Worm (Caenorhabditis elegans) whole organism, L3 larva: ENCODE results near the gene cutl-24.

ENCODE experiments used
- R02D3.7 ChIP-seq: fragments of 150-350 bp; optimal IDR thresholded peaks from 2 replicates; lab custom pipeline; 2014; ENCODE audit warnings: missing biosample characterization, missing genetic modification characterization
- ZK546.5 ChIP-seq: sonication (generic microtip); optimal IDR thresholded peaks from 2 replicates; lab custom pipeline; 2017; ENCODE audit warnings: missing biosample characterization, missing genetic modification characterization
- aly-2 ChIP-seq: fragments of 150-350 bp; optimal IDR thresholded peaks from 2 replicates; lab custom pipeline; 2014; ENCODE audit warnings: missing biosample characterization, missing genetic modification characterization
- ama-1 ChIP-seq: fragments of 150-350 bp; optimal IDR thresholded peaks from 2 replicates; lab custom pipeline; 2018
- ceh-16 ChIP-seq: sonication (generic microtip); optimal IDR thresholded peaks from 2 replicates; lab custom pipeline; 2017; ENCODE audit warnings: missing biosample characterization, missing genetic modification characterization
- ceh-28 ChIP-seq: fragments of 150-350 bp; optimal IDR thresholded peaks from 2 replicates; lab custom pipeline; 2014; ENCODE audit warnings: missing biosample characterization, missing genetic modification reagents, missing genetic modification characterization
- ceh-82 ChIP-seq: fragments of 150-350 bp; optimal IDR thresholded peaks from 2 replicates; lab custom pipeline; 2014; ENCODE audit warnings: missing biosample characterization, missing genetic modification characterization
- ceh-9 ChIP-seq: sonication (generic microtip); optimal IDR thresholded peaks from 2 replicates; lab custom pipeline; 2018; ENCODE audit warnings: missing biosample characterization, missing genetic modification characterization
- daf-12 ChIP-seq: fragments of 150-350 bp; optimal IDR thresholded peaks from 2 replicates; lab custom pipeline; 2014; ENCODE audit warnings: missing biosample characterization, missing genetic modification reagents, missing genetic modification characterization
- egl-27 ChIP-seq: sonication (generic microtip); optimal IDR thresholded peaks from 4 replicates; lab custom pipeline; 2017; ENCODE audit warnings: missing biosample characterization, missing genetic modification reagents, missing genetic modification characterization
- egl-5 ChIP-seq: fragments of 150-350 bp; optimal IDR thresholded peaks from 2 replicates; lab custom pipeline; 2017; ENCODE audit warnings: missing biosample characterization, missing genetic modification reagents, missing genetic modification characterization, inconsistent platforms
- elt-1 ChIP-seq: fragments of 150-350 bp; optimal IDR thresholded peaks from 2 replicates; lab custom pipeline; 2014; ENCODE audit warnings: missing biosample characterization, missing genetic modification characterization
- elt-2 ChIP-seq: sonication (generic microtip); optimal IDR thresholded peaks from 2 replicates; lab custom pipeline; 2016; ENCODE audit warnings: missing genetic modification reagents, mild to moderate bottlenecking, missing genetic modification characterization, missing compliant biosample characterization
- elt-3 ChIP-seq, 3 experiments: fragments of 150-350 bp in 1 of 3; sonication (generic microtip) in 2 of 3; optimal IDR thresholded peaks; 2 replicates in 2 of 3; 4 replicates in 1 of 3; lab custom pipeline; 2014 to 2017; ENCODE audit warnings: missing biosample characterization in 3 of 3, missing genetic modification characterization in 3 of 3
- fkh-10 ChIP-seq: sonication (generic microtip); optimal IDR thresholded peaks from 2 replicates; lab custom pipeline; 2017; ENCODE audit warnings: missing biosample characterization, missing genetic modification reagents, missing genetic modification characterization
- fkh-2 ChIP-seq: fragments of 150-350 bp; optimal IDR thresholded peaks from 2 replicates; lab custom pipeline; 2014; ENCODE audit warnings: missing biosample characterization, missing genetic modification reagents, missing genetic modification characterization
- fos-1 ChIP-seq: fragments of 150-350 bp; optimal IDR thresholded peaks from 2 replicates; lab custom pipeline; 2014; ENCODE audit warnings: missing biosample characterization, missing genetic modification characterization
- hmg-11 ChIP-seq: sonication (generic microtip); optimal IDR thresholded peaks from 2 replicates; lab custom pipeline; 2016; ENCODE audit warnings: missing genetic modification characterization, missing compliant biosample characterization
- jun-1 ChIP-seq: fragments of 150-350 bp; optimal IDR thresholded peaks from 2 replicates; lab custom pipeline; 2014; ENCODE audit warnings: missing biosample characterization, missing genetic modification reagents, missing genetic modification characterization
- lin-15B ChIP-seq: fragments of 150-350 bp; optimal IDR thresholded peaks from 2 replicates; lab custom pipeline; 2014; ENCODE audit warnings: missing biosample characterization, missing genetic modification characterization
- lin-39 ChIP-seq: fragments of 150-350 bp; optimal IDR thresholded peaks from 2 replicates; lab custom pipeline; 2018; ENCODE audit warnings: missing biosample characterization, missing genetic modification reagents, missing genetic modification characterization
- lsy-12 ChIP-seq: sonication (generic microtip); optimal IDR thresholded peaks from 2 replicates; lab custom pipeline; 2016; ENCODE audit warnings: mild to moderate bottlenecking, missing genetic modification characterization, missing compliant biosample characterization
- mdl-1 ChIP-seq: fragments of 150-350 bp; optimal IDR thresholded peaks from 2 replicates; lab custom pipeline; 2014; ENCODE audit warnings: missing biosample characterization, missing genetic modification characterization
- mml-1 ChIP-seq: fragments of 150-350 bp; sonication (generic microtip); optimal IDR thresholded peaks from 3 replicates; lab custom pipeline; 2014; ENCODE audit warnings: missing biosample characterization, missing genetic modification characterization
- nfya-1 ChIP-seq: sonication (generic microtip); optimal IDR thresholded peaks from 2 replicates; lab custom pipeline; 2017; ENCODE audit warnings: missing genetic modification characterization, mild to moderate bottlenecking, missing compliant biosample characterization, antibody characterized with exemption, moderate library complexity; ENCODE audit not compliant: insufficient read depth
- nhr-11 ChIP-seq: fragments of 150-350 bp; optimal IDR thresholded peaks from 2 replicates; lab custom pipeline; 2014; ENCODE audit warnings: missing biosample characterization, missing genetic modification characterization
- nhr-12 ChIP-seq: fragments of 150-350 bp; optimal IDR thresholded peaks from 2 replicates; lab custom pipeline; 2014; ENCODE audit warnings: missing biosample characterization, missing genetic modification characterization
- nhr-23 ChIP-seq: fragments of 150-350 bp; optimal IDR thresholded peaks from 2 replicates; lab custom pipeline; 2014; ENCODE audit warnings: missing biosample characterization, missing genetic modification reagents, missing genetic modification characterization
- nhr-237 ChIP-seq: fragments of 150-350 bp; optimal IDR thresholded peaks from 2 replicates; lab custom pipeline; 2014; ENCODE audit warnings: missing biosample characterization, missing genetic modification characterization
- nhr-25 ChIP-seq: sonication (generic microtip); optimal IDR thresholded peaks from 2 replicates; lab custom pipeline; 2017; ENCODE audit warnings: missing biosample characterization, missing genetic modification characterization
- nhr-28 ChIP-seq: fragments of 150-350 bp; optimal IDR thresholded peaks from 2 replicates; lab custom pipeline; 2014; ENCODE audit warnings: missing biosample characterization, missing genetic modification characterization
- nhr-43 ChIP-seq: sonication (generic microtip); optimal IDR thresholded peaks from 2 replicates; lab custom pipeline; 2016; ENCODE audit warnings: mild to moderate bottlenecking, missing genetic modification characterization, missing compliant biosample characterization; ENCODE audit not compliant: poor library complexity, severe bottlenecking
- nhr-67 ChIP-seq: fragments of 150-350 bp; optimal IDR thresholded peaks from 2 replicates; lab custom pipeline; 2014; ENCODE audit warnings: missing biosample characterization, missing genetic modification characterization
- nhr-76 ChIP-seq: fragments of 150-350 bp; sonication (generic microtip); optimal IDR thresholded peaks from 5 replicates; lab custom pipeline; 2014; ENCODE audit warnings: missing biosample characterization, missing genetic modification characterization
- nhr-77 ChIP-seq: fragments of 150-350 bp; optimal IDR thresholded peaks from 2 replicates; lab custom pipeline; 2014; ENCODE audit warnings: missing biosample characterization, missing genetic modification characterization
- pha-4 ChIP-seq: fragments of 150-350 bp; optimal IDR thresholded peaks from 2 replicates; lab custom pipeline; 2014; ENCODE audit warnings: missing biosample characterization, missing genetic modification reagents, missing genetic modification characterization
- pqm-1 ChIP-seq: fragments of 150-350 bp; optimal IDR thresholded peaks from 2 replicates; lab custom pipeline; 2017; ENCODE audit warnings: missing biosample characterization, missing genetic modification characterization, inconsistent platforms
- sea-2 ChIP-seq: fragments of 150-350 bp; sonication (generic microtip); optimal IDR thresholded peaks from 4 replicates; lab custom pipeline; 2014; ENCODE audit warnings: missing biosample characterization, missing genetic modification reagents, missing genetic modification characterization
- skn-1 ChIP-seq: fragments of 150-350 bp; optimal IDR thresholded peaks from 2 replicates; lab custom pipeline; 2014; ENCODE audit warnings: missing biosample characterization, missing genetic modification characterization
- snpc-4 ChIP-seq: fragments of 150-350 bp; optimal IDR thresholded peaks from 2 replicates; lab custom pipeline; 2014; ENCODE audit warnings: missing biosample characterization, missing genetic modification characterization
- tbx-2 ChIP-seq: sonication (generic microtip); optimal IDR thresholded peaks from 2 replicates; lab custom pipeline; 2016; ENCODE audit warnings: mild to moderate bottlenecking, missing genetic modification characterization, missing compliant biosample characterization
- unc-39 ChIP-seq: sonication (generic microtip); optimal IDR thresholded peaks from 4 replicates; lab custom pipeline; 2017; ENCODE audit warnings: missing biosample characterization, missing genetic modification characterization
- unc-62 ChIP-seq: fragments of 150-350 bp; sonication (generic microtip); optimal IDR thresholded peaks from 4 replicates; lab custom pipeline; 2014; ENCODE audit warnings: missing biosample characterization, missing genetic modification reagents, missing genetic modification characterization
- ztf-11 ChIP-seq: fragments of 150-350 bp; optimal IDR thresholded peaks from 2 replicates; lab custom pipeline; 2014; ENCODE audit warnings: missing biosample characterization, missing genetic modification characterization
- ztf-4 ChIP-seq: fragments of 150-350 bp; optimal IDR thresholded peaks from 2 replicates; lab custom pipeline; 2014; ENCODE audit warnings: missing biosample characterization, missing genetic modification characterization

The cutl-24 gene

ce11 chrIV:186110-186509 is 21.2 kb downstream of the cutl-24 start:
- TF ChIP-seq lin-15B, result peak; percentile 3
- TF ChIP-seq elt-2 (tag; lab: Kevin White, UChicago), result no peak

DNA sequence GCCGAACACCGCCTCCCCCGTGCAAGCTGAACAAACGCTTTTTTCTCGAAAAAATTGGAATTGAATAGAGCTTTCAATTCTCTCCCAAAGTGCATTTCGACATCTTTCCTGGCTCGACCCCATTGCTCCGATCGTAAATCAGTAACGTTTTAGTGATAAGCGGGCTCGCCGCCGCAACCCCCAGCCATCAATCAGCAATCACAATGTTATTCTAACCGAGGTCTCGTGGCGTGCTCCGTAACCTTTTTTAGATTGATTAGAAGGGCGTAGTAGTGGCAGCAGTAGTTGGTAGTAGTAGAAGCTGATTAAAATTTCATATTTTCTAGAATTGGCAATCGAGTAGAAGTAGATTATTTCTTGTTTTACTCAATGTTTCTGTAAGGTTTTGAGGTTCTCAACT is 22.5 kb downstream of the cutl-24 start:
- no peak for TF ChIP-seq R02D3.7
- TF ChIP-seq ama-1 (lab: Kevin White, UChicago), result no peak
- TF ChIP-seq elt-2 (tag; lab: Kevin White, UChicago), result peak; percentile 53
- no peak for TF ChIP-seq lsy-12 (tag; lab: Kevin White, UChicago)
- no peak for TF ChIP-seq nhr-12 (tag; lab: Kevin White, UChicago)

ce11 chrIV:189087-189486 is 24.2 kb downstream of the cutl-24 start:
- no peak for TF ChIP-seq egl-5 (tag; lab: Kevin White, UChicago)
- no peak for TF ChIP-seq ztf-11 (tag; lab: Kevin White, UChicago)
- no peak for TF ChIP-seq nhr-237 (tag; lab: Kevin White, UChicago)
- TF ChIP-seq elt-2 (tag; lab: Kevin White, UChicago), result peak; percentile 37
- no peak for TF ChIP-seq nhr-77 (tag; lab: Kevin White, UChicago)
- no peak for TF ChIP-seq tbx-2 (tag; lab: Kevin White, UChicago)
- TF ChIP-seq sea-2 (GFP tag; lab: Kevin White, UChicago), result no peak
- no peak for TF ChIP-seq nfya-1
- no peak for TF ChIP-seq nhr-25 (tag; lab: Kevin White, UChicago)
- TF ChIP-seq mml-1 (tag; lab: Kevin White, UChicago), result no peak
- TF ChIP-seq pha-4 (tag; lab: Kevin White, UChicago), result peak; percentile 50
- no peak for TF ChIP-seq lin-39 (tag; lab: Kevin White, UChicago)
- no peak for TF ChIP-seq ceh-82 (tag; lab: Kevin White, UChicago)

ce11 chrIV:192046-192445 is 27.2 kb downstream of the cutl-24 start, which contains the start of gene Y38C1AA.12:
Gene Y38C1AA.12 (plus strand): TSS chrIV:192256.
- TF ChIP-seq snpc-4 (tag; lab: Kevin White, UChicago) (peak; percentile 86), elt-2 (tag; lab: Kevin White, UChicago) (peak; percentile 33), mml-1 (tag; lab: Kevin White, UChicago) (no peak), unc-62 (GFP tag; lab: Kevin White, UChicago) (no peak), egl-27 (no peak), nhr-28 (tag; lab: Kevin White, UChicago) (no peak), fkh-10 (GFP tag; lab: Kevin White, UChicago) (no peak), lin-15B (peak; percentile 90), nhr-67 (tag; lab: Kevin White, UChicago) (no peak), pha-4 (tag; lab: Kevin White, UChicago) (peak; percentile 95), elt-3 (tag; optimal IDR thresholded peaks at IDR 0.05; lab: Kevin White, UChicago) (no peak), daf-12 (tag; lab: Kevin White, UChicago) (no peak), egl-5 (tag; lab: Kevin White, UChicago) (no peak), ama-1 (lab: Kevin White, UChicago) (no peak), hmg-11 (tag; lab: Kevin White, UChicago) (peak; percentile 64), fkh-2 (tag; lab: Kevin White, UChicago) (no peak), skn-1 (tag; lab: Kevin White, UChicago) (no peak), nhr-237 (tag; lab: Kevin White, UChicago) (no peak), nfya-1 (peak; percentile 74), elt-1 (tag; lab: Kevin White, UChicago) (no peak), ceh-28 (tag; lab: Kevin White, UChicago) (no peak), nhr-76 (tag; lab: Kevin White, UChicago) (no peak), jun-1 (tag; lab: Kevin White, UChicago) (no peak), ceh-16 (no peak), ceh-9 (tag; lab: Kevin White, UChicago) (no peak), ztf-4 (tag; lab: Kevin White, UChicago) (no peak), sea-2 (GFP tag; lab: Kevin White, UChicago) (no peak), nhr-23 (tag; lab: Kevin White, UChicago) (peak; percentile 85), nhr-77 (tag; lab: Kevin White, UChicago) (peak; percentile 25), mdl-1 (tag; lab: Kevin White, UChicago) (no peak), R02D3.7 (peak; percentile 33), nhr-43 (tag; lab: Kevin White, UChicago) (peak; percentile 94), tbx-2 (tag; lab: Kevin White, UChicago) (peak; percentile 32), ceh-82 (tag; lab: Kevin White, UChicago) (no peak), fos-1 (tag; lab: Kevin White, UChicago) (no peak), ZK546.5 (tag; lab: Kevin White, UChicago) (no peak), nhr-12 (tag; lab: Kevin White, UChicago) (no peak), unc-39 (tag; lab: Kevin White, UChicago) (no peak), ztf-11 (tag; lab: Kevin White, UChicago) (no peak), lin-39 (tag; lab: Kevin White, UChicago) (peak; percentile 64), nhr-25 (tag; lab: Kevin White, UChicago) (peak; percentile 53), pqm-1 (tag; lab: Kevin White, UChicago) (peak; percentile 5), nhr-11 (no peak), aly-2 (tag; lab: Kevin White, UChicago) (no peak)
